Fruit fly (Drosophila melanogaster) Kc167 (cell line): ENCODE data around the gene Rpt3R.

Experiments
- Myc ChIP-seq: fragments of >200 bp; optimal IDR thresholded peaks from 2 replicates; lab custom pipeline; 2017; ENCODE audit warnings: missing external identifiers
- Sin3A ChIP-seq: fragments of >200 bp; optimal IDR thresholded peaks from 2 replicates; lab custom pipeline; 2018; ENCODE audit warnings: missing external identifiers
- h ChIP-seq: fragments of >200 bp; optimal IDR thresholded peaks from 3 replicates; lab custom pipeline; 2018; ENCODE audit warnings: missing external identifiers
- insv ChIP-seq: fragments of >200 bp; optimal IDR thresholded peaks from 3 replicates; lab custom pipeline; 2018; ENCODE audit warnings: missing external identifiers
- psq ChIP-seq: fragments of >200 bp; optimal IDR thresholded peaks from 2 replicates; lab custom pipeline; 2017; ENCODE audit warnings: missing external identifiers
- ttk ChIP-seq: sonication (Bioruptor generic); optimal IDR thresholded peaks from 2 replicates; lab custom pipeline; 2017; ENCODE audit warnings: missing external identifiers

The Rpt3R gene

DNA sequence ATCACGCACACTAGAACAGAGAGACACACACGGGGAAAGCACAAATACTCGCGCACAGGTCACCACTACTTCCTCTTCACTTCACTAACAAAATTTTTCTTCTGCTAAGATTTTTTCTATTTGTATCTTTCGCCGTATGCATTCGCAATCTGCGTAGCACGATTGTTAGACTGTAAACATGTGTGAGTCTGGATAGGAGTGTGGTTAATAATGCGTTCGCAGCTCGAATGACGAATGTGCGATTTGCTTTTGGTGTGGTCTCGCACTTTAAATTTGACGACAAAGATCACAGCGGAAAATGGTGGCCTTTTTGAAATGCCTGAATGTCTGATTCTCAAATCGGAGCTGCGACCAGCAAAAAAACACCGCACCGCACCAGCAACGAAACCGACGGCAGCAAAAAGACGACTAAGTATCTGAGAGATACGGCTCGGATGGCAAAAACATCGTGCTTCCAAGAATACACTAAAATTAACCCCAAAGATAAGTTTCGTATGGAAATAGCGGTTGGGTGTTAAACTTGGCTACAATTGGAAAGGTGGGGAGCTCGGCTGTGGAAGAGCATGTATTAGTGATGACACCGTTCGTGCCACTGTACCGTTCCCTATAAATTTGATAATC is 51.2 kb downstream of the Rpt3R start, which contains the start of gene Unc-115a:
Gene Unc-115a, minus strand, starts transcription at position 410 of the 621 bp plus-strand sequence.
- TF ChIP-seq Myc (lab: Kevin White, UChicago) (no peak), insv (lab: Kevin White, UChicago) (no peak), ttk (lab: Kevin White, UChicago) (no peak), h (no peak), Sin3A (lab: Kevin White, UChicago) (no peak), psq (lab: Kevin White, UChicago) (no peak)
